Fruit fly (Drosophila melanogaster) whole organism, embryonic: ENCODE measurements around the gene CG31278.

ENCODE experiments used
- Blimp-1 ChIP-seq: fragments of 200-800 bp; sonication (Bioruptor generic); optimal IDR thresholded peaks from 3 replicates; lab custom pipeline; 2018; ENCODE audit warnings: missing biosample characterization, missing genetic modification characterization, mild to moderate bottlenecking, moderate library complexity, missing genetic modification reagents
- CG10366 ChIP-seq: fragments of 200-800 bp; sonication (Bioruptor generic); IDR thresholded peaks from 2 replicates; pipeline ENCODE4 v1.3.6; 2022; ENCODE audit warnings: missing biosample characterization, missing genetic modification characterization
- CG15011 ChIP-seq: fragments of 200-800 bp; sonication (Bioruptor generic); optimal IDR thresholded peaks from 3 replicates; lab custom pipeline; 2018; ENCODE audit warnings: missing biosample characterization, mild to moderate bottlenecking, missing genetic modification characterization
- CG15696 ChIP-seq: fragments of 200-800 bp; sonication (Bioruptor generic); optimal IDR thresholded peaks from 2 replicates; lab custom pipeline; 2019; ENCODE audit warnings: missing biosample characterization, mild to moderate bottlenecking, missing genetic modification characterization, moderate library complexity
- CG17359 ChIP-seq: fragments of 200-800 bp; sonication (Bioruptor generic); optimal IDR thresholded peaks from 3 replicates; lab custom pipeline; 2018; ENCODE audit warnings: missing biosample characterization, mild to moderate bottlenecking, missing genetic modification characterization, moderate library complexity
- CG17361 ChIP-seq: fragments of 200-800 bp; sonication (Bioruptor generic); IDR thresholded peaks from 3 replicates; pipeline ENCODE4 v1.3.6; 2022; ENCODE audit warnings: missing biosample characterization, missing genetic modification characterization
- CG17612 ChIP-seq: fragments of 200-800 bp; sonication (Bioruptor generic); IDR thresholded peaks from 2 replicates; pipeline ENCODE4 v1.3.6; 2022; ENCODE audit warnings: missing biosample characterization, missing genetic modification characterization
- CG17912 ChIP-seq: fragments of 200-800 bp; sonication (Bioruptor generic); optimal IDR thresholded peaks from 2 replicates; lab custom pipeline; 2018; ENCODE audit warnings: missing biosample characterization, mild to moderate bottlenecking, missing genetic modification characterization
- CG1832 ChIP-seq: fragments of 200-800 bp; sonication (Bioruptor generic); optimal IDR thresholded peaks from 2 replicates; lab custom pipeline; 2017; ENCODE audit warnings: missing biosample characterization, mild to moderate bottlenecking, missing genetic modification characterization, inconsistent platforms
- CG2202 ChIP-seq: fragments of 200-800 bp; sonication (Bioruptor generic); optimal IDR thresholded peaks from 2 replicates; lab custom pipeline; 2018; ENCODE audit warnings: missing biosample characterization, mild to moderate bottlenecking, missing genetic modification characterization
- CG2875 ChIP-seq: fragments of 200-800 bp; sonication (Bioruptor generic); optimal IDR thresholded peaks from 2 replicates; lab custom pipeline; 2017; ENCODE audit warnings: missing biosample characterization, mild to moderate bottlenecking, missing genetic modification characterization, missing genetic modification reagents
- CG4854 ChIP-seq: fragments of 200-800 bp; sonication (Bioruptor generic); optimal IDR thresholded peaks from 2 replicates; lab custom pipeline; 2016; ENCODE audit warnings: missing biosample characterization, missing genetic modification characterization, inconsistent platforms
- CG6254 ChIP-seq: fragments of 200-800 bp; sonication (Bioruptor generic); optimal IDR thresholded peaks from 3 replicates; lab custom pipeline; 2017; ENCODE audit warnings: mild to moderate bottlenecking, missing biosample characterization, missing genetic modification reagents, missing genetic modification characterization
- CG7271 ChIP-seq: fragments of 200-800 bp; sonication (Bioruptor generic); optimal IDR thresholded peaks from 2 replicates; lab custom pipeline; 2018; ENCODE audit warnings: missing biosample characterization, mild to moderate bottlenecking, missing genetic modification characterization, moderate library complexity
- CG7372 ChIP-seq: fragments of 200-800 bp; sonication (Bioruptor generic); IDR thresholded peaks from 2 replicates; pipeline ENCODE4 v1.3.6; 2022; ENCODE audit warnings: missing biosample characterization, missing genetic modification characterization
- CG7556 ChIP-seq: fragments of 200-800 bp; sonication (Bioruptor generic); optimal IDR thresholded peaks from 2 replicates; lab custom pipeline; 2017; ENCODE audit warnings: missing biosample characterization, mild to moderate bottlenecking, missing genetic modification characterization
- CG9437 ChIP-seq: fragments of 200-800 bp; sonication (Bioruptor generic); optimal IDR thresholded peaks from 2 replicates; lab custom pipeline; 2018; ENCODE audit warnings: missing biosample characterization, mild to moderate bottlenecking, missing genetic modification characterization
- CG9609 ChIP-seq: fragments of 200-800 bp; sonication (Bioruptor generic); optimal IDR thresholded peaks from 3 replicates; lab custom pipeline; 2016; ENCODE audit warnings: missing biosample characterization, missing genetic modification characterization
- CrebB ChIP-seq: fragments of 200-800 bp; sonication (Bioruptor generic); optimal IDR thresholded peaks from 3 replicates; lab custom pipeline; 2018; ENCODE audit warnings: missing biosample characterization, mild to moderate bottlenecking, missing genetic modification characterization
- D19A ChIP-seq: fragments of 200-800 bp; optimal IDR thresholded peaks from 3 replicates; lab custom pipeline; 2019; ENCODE audit warnings: missing biosample characterization, mild to moderate bottlenecking, missing genetic modification characterization, moderate library complexity
- Dll ChIP-seq: fragments of 200-800 bp; sonication (Bioruptor generic); IDR thresholded peaks from 4 replicates; pipeline ENCODE4 v1.3.6; 2022; ENCODE audit warnings: missing biosample characterization, missing genetic modification characterization; ENCODE audit not compliant: partially characterized antibody
- ERR ChIP-seq: fragments of 200-800 bp; sonication (Bioruptor generic); optimal IDR thresholded peaks from 2 replicates; lab custom pipeline; 2016; ENCODE audit warnings: missing biosample characterization, missing genetic modification characterization
- HmgD ChIP-seq: fragments of 200-800 bp; sonication (Bioruptor generic); optimal IDR thresholded peaks from 3 replicates; lab custom pipeline; 2016; ENCODE audit warnings: missing biosample characterization, missing genetic modification characterization
- HmgZ ChIP-seq: fragments of 200-800 bp; sonication (Bioruptor generic); optimal IDR thresholded peaks from 2 replicates; lab custom pipeline; 2018; ENCODE audit warnings: missing biosample characterization, mild to moderate bottlenecking, missing genetic modification characterization
- Hr39 ChIP-seq: fragments of >200 bp; optimal IDR thresholded peaks from 2 replicates; lab custom pipeline; 2017
- Lim3 ChIP-seq: fragments of 200-800 bp; sonication (Bioruptor generic); IDR thresholded peaks from 2 replicates; pipeline ENCODE4 v1.3.6; 2022; ENCODE audit warnings: missing biosample characterization, missing genetic modification characterization
- Oaz ChIP-seq: fragments of 200-800 bp; sonication (Bioruptor generic); IDR thresholded peaks from 2 replicates; pipeline ENCODE4 v1.3.6; 2022; ENCODE audit warnings: missing biosample characterization, missing genetic modification characterization
- Optix ChIP-seq: fragments of 200-800 bp; sonication (Bioruptor generic); IDR thresholded peaks from 3 replicates; pipeline ENCODE4 v1.3.6; 2022; ENCODE audit warnings: missing biosample characterization, missing genetic modification characterization
- Six4 ChIP-seq: fragments of 200-800 bp; sonication (Bioruptor generic); optimal IDR thresholded peaks from 2 replicates; lab custom pipeline; 2016; ENCODE audit warnings: missing biosample characterization, missing genetic modification characterization
- abd-A ChIP-seq: fragments of 200-800 bp; sonication (Bioruptor generic); optimal IDR thresholded peaks from 3 replicates; lab custom pipeline; 2019; ENCODE audit warnings: missing biosample characterization, mild to moderate bottlenecking, missing genetic modification characterization, moderate library complexity
- ase ChIP-seq: fragments of 200-800 bp; sonication (Bioruptor generic); IDR thresholded peaks from 3 replicates; pipeline ENCODE4 v1.3.6; 2022; ENCODE audit warnings: missing biosample characterization, missing genetic modification characterization
- bab2 ChIP-seq: fragments of 200-800 bp; sonication (Bioruptor generic); optimal IDR thresholded peaks from 2 replicates; lab custom pipeline; 2016; ENCODE audit warnings: missing biosample characterization, missing genetic modification characterization
- da ChIP-seq: fragments of 200-800 bp; sonication (Bioruptor generic); optimal IDR thresholded peaks from 2 replicates; lab custom pipeline; 2016; ENCODE audit warnings: missing biosample characterization, missing genetic modification characterization
- dati ChIP-seq: fragments of 200-800 bp; sonication (Bioruptor generic); IDR thresholded peaks from 2 replicates; pipeline ENCODE4 v1.3.6; 2022; ENCODE audit warnings: missing biosample characterization, missing genetic modification characterization
- dm ChIP-seq: fragments of 200-800 bp; sonication (Bioruptor generic); optimal IDR thresholded peaks from 3 replicates; lab custom pipeline; 2016; ENCODE audit warnings: missing biosample characterization, missing genetic modification characterization
- fd64A ChIP-seq: fragments of 200-800 bp; sonication (Bioruptor generic); optimal IDR thresholded peaks from 3 replicates; lab custom pipeline; 2018; ENCODE audit warnings: missing biosample characterization, mild to moderate bottlenecking, missing genetic modification characterization
- gce ChIP-seq: fragments of 200-800 bp; sonication (Bioruptor generic); IDR thresholded peaks from 3 replicates; pipeline ENCODE4 v1.3.6; 2022; ENCODE audit warnings: missing biosample characterization, missing genetic modification characterization
- gfzf ChIP-seq: fragments of 200-800 bp; sonication (Bioruptor generic); optimal IDR thresholded peaks from 2 replicates; lab custom pipeline; 2016; ENCODE audit warnings: missing biosample characterization, mild to moderate bottlenecking, missing genetic modification characterization, moderate library complexity
- h ChIP-seq: fragments of >200 bp; optimal IDR thresholded peaks from 2 replicates; lab custom pipeline; 2017
- jing ChIP-seq: fragments of 200-800 bp; sonication (Bioruptor generic); optimal IDR thresholded peaks from 2 replicates; lab custom pipeline; 2018; ENCODE audit warnings: missing biosample characterization, mild to moderate bottlenecking, missing genetic modification characterization
- ken ChIP-seq: fragments of 200-800 bp; sonication (Bioruptor generic); IDR thresholded peaks from 3 replicates; pipeline ENCODE4 v1.3.6; 2022; ENCODE audit warnings: missing biosample characterization, missing genetic modification characterization
- lab ChIP-seq: fragments of 200-800 bp; sonication (Bioruptor generic); optimal IDR thresholded peaks from 3 replicates; lab custom pipeline; 2017; ENCODE audit warnings: missing biosample characterization, missing genetic modification characterization, mild to moderate bottlenecking, moderate library complexity, missing genetic modification reagents
- lbe ChIP-seq: fragments of 200-800 bp; sonication (Bioruptor generic); optimal IDR thresholded peaks from 2 replicates; lab custom pipeline; 2016; ENCODE audit warnings: missing biosample characterization, mild to moderate bottlenecking, missing genetic modification characterization
- mam ChIP-seq: fragments of 200-800 bp; sonication (Bioruptor generic); optimal IDR thresholded peaks from 3 replicates; lab custom pipeline; 2016; ENCODE audit warnings: missing biosample characterization, missing genetic modification characterization
- nerfin-1 ChIP-seq: fragments of 200-800 bp; sonication (Bioruptor generic); optimal IDR thresholded peaks from 3 replicates; lab custom pipeline; 2019; ENCODE audit warnings: missing biosample characterization, mild to moderate bottlenecking, missing genetic modification characterization, moderate library complexity
- oc ChIP-seq: fragments of 200-800 bp; sonication (Bioruptor generic); optimal IDR thresholded peaks from 2 replicates; lab custom pipeline; 2018; ENCODE audit warnings: missing biosample characterization, mild to moderate bottlenecking, missing genetic modification characterization, moderate library complexity
- phol ChIP-seq: fragments of 200-800 bp; sonication (Bioruptor generic); optimal IDR thresholded peaks from 3 replicates; lab custom pipeline; 2018; ENCODE audit warnings: missing biosample characterization, mild to moderate bottlenecking, missing genetic modification characterization, moderate library complexity
- row ChIP-seq: fragments of 200-800 bp; sonication (Bioruptor generic); IDR thresholded peaks from 3 replicates; pipeline ENCODE4 v1.3.6; 2022; ENCODE audit warnings: missing biosample characterization, missing genetic modification characterization
- sna ChIP-seq: fragments of 200-800 bp; sonication (Bioruptor generic); IDR thresholded peaks from 2 replicates; pipeline ENCODE4 v1.3.6; 2022; ENCODE audit warnings: missing biosample characterization, missing genetic modification characterization; ENCODE audit not compliant: partially characterized antibody
- tll ChIP-seq, 2 experiments: fragments of 200-800 bp in 1 of 2; fragments of >200 bp in 1 of 2; sonication (Bioruptor generic) in 1 of 2; optimal IDR thresholded peaks; 2 replicates each; lab custom pipeline; 2017 to 2019; ENCODE audit warnings: missing biosample characterization in 2 of 2, missing genetic modification characterization in 2 of 2, mild to moderate bottlenecking in 1 of 2, moderate library complexity in 1 of 2
- tna ChIP-seq: fragments of 200-800 bp; sonication (Bioruptor generic); IDR thresholded peaks from 2 replicates; pipeline ENCODE4 v1.3.6; 2022; ENCODE audit warnings: missing biosample characterization, missing genetic modification characterization; ENCODE audit not compliant: partially characterized antibody
- unc-4 ChIP-seq: fragments of 200-800 bp; sonication (Bioruptor generic); IDR thresholded peaks from 2 replicates; pipeline ENCODE4 v1.3.6; 2022; ENCODE audit warnings: missing biosample characterization, missing genetic modification characterization; ENCODE audit not compliant: partially characterized antibody

CG31278 gene

DNA sequence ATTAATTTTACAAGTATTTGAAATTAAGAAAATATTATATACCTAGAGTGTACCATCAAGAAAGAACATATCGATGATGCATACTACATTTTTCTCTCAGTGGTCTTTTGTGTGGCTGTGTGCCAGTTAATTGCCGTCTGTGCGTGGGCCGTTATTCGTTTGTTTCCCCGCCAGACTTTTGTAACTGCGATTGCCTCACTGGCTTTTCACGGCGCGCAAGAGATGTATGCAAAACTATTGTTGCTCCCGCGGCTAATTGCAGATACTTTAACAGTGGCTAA lies 26.5 kb downstream of the CG31278 start (continued):
- peak; percentile 22 for TF ChIP-seq CG15696 (tag; lab: Kevin White, UChicago)
- 0 out of 2 replicates have a peak, but pooled peaks have one; percentile 28 for TF ChIP-seq dati
- TF ChIP-seq fd64A (GFP tag; lab: Kevin White, UChicago), result no peak
- peak; percentile 43 for TF ChIP-seq CG6254
- TF ChIP-seq CG17912 (GFP tag; lab: Kevin White, UChicago), result no peak
- no peak for TF ChIP-seq CG2875 (GFP tag; lab: Kevin White, UChicago)
- no peak for TF ChIP-seq tll (GFP tag; optimal IDR thresholded peaks at IDR 0.05; lab: Kevin White, UChicago)
- TF ChIP-seq D19A (tag; lab: Kevin White, UChicago), result no peak
- 0 out of 2 replicates have a peak, but pooled peaks have one; percentile 10 for TF ChIP-seq CG17612
- TF ChIP-seq CG7556 (GFP tag; lab: Kevin White, UChicago), result no peak
- no peak for TF ChIP-seq h (lab: Kevin White, UChicago)
- TF ChIP-seq unc-4, result no peak
- no peak for TF ChIP-seq bab2 (GFP tag; lab: Kevin White, UChicago)
- TF ChIP-seq CG9437 (GFP tag; lab: Kevin White, UChicago), result no peak
- TF ChIP-seq CG17361 (GFP tag; lab: Robert Waterston, UW), result no peak
- TF ChIP-seq Oaz, result no peak
- TF ChIP-seq Dll (GFP tag; lab: Robert Waterston, UW), result no peak
- TF ChIP-seq HmgD (GFP tag; lab: Kevin White, UChicago), result no peak
- no peak for TF ChIP-seq da (GFP tag; lab: Kevin White, UChicago)
- no peak for TF ChIP-seq CG7271 (tag; lab: Kevin White, UChicago)
- TF ChIP-seq CG2202 (tag; lab: Kevin White, UChicago), result peak; percentile 22
- TF ChIP-seq lab (GFP tag; lab: Kevin White, UChicago), result peak; percentile 41
- TF ChIP-seq Six4, result no peak
- no peak for TF ChIP-seq mam (GFP tag; lab: Kevin White, UChicago)
- no peak for TF ChIP-seq HmgZ (tag; lab: Kevin White, UChicago)
- peak; percentile 65; the same call in 1 of the 3 replicates for TF ChIP-seq Optix (GFP tag; lab: Robert Waterston, UW)
- no peak for TF ChIP-seq Hr39 (lab: Kevin White, UChicago)
- TF ChIP-seq phol (tag; lab: Kevin White, UChicago), result peak; percentile 49
- TF ChIP-seq gce (GFP tag; lab: Robert Waterston, UW), result peak; percentile 75; the same call in 1 of the 3 replicates
- TF ChIP-seq CG4854 (GFP tag; lab: Kevin White, UChicago), result no peak
- no peak for TF ChIP-seq CG1832 (GFP tag; lab: Kevin White, UChicago)
- TF ChIP-seq jing, result no peak
- no peak; the same call in 1 of the 2 replicates for TF ChIP-seq CG7372 (GFP tag; lab: Robert Waterston, UW)
- no peak for TF ChIP-seq CrebB
- TF ChIP-seq ERR (GFP tag; lab: Kevin White, UChicago), result no peak
- TF ChIP-seq sna (GFP tag; lab: Robert Waterston, UW), result no peak
- no peak for TF ChIP-seq CG15011
- TF ChIP-seq CG9609 (GFP tag; lab: Kevin White, UChicago), result no peak
- peak; percentile 37 for TF ChIP-seq Blimp-1
- TF ChIP-seq CG17359 (tag; lab: Kevin White, UChicago), result peak; percentile 37
- no peak for TF ChIP-seq lbe (GFP tag; lab: Kevin White, UChicago)
- TF ChIP-seq gfzf (GFP tag; lab: Kevin White, UChicago), result no peak
- TF ChIP-seq abd-A, result no peak
- TF ChIP-seq oc (tag; lab: Kevin White, UChicago), result peak; percentile 4
- peak; percentile 76 for TF ChIP-seq ase (GFP tag; lab: Robert Waterston, UW)
- TF ChIP-seq row, result peak; percentile 9
- peak; percentile 75 for TF ChIP-seq CG10366
- TF ChIP-seq tna, result no peak
- no peak for TF ChIP-seq nerfin-1 (tag; lab: Kevin White, UChicago)
- TF ChIP-seq dm (GFP tag; lab: Kevin White, UChicago), result no peak
- no peak for TF ChIP-seq Lim3
- peak; percentile 51; the same call in 1 of the 3 replicates for TF ChIP-seq ken (GFP tag; lab: Robert Waterston, UW)
